Worm (Caenorhabditis elegans) whole organism, L2 larva: ENCODE measurements around the gene F46G11.2.

Experiments
- C34F6.9 ChIP-seq: fragments of 150-350 bp; optimal IDR thresholded peaks from 2 replicates; lab custom pipeline; 2014; ENCODE audit warnings: missing biosample characterization, missing genetic modification characterization
- F13H6.1 ChIP-seq: sonication (generic microtip); optimal IDR thresholded peaks from 2 replicates; lab custom pipeline; 2016; ENCODE audit warnings: missing genetic modification characterization, missing compliant biosample characterization
- ZK546.5 ChIP-seq: sonication (generic microtip); optimal IDR thresholded peaks from 2 replicates; lab custom pipeline; 2017; ENCODE audit warnings: missing biosample characterization, missing genetic modification characterization
- alr-1 ChIP-seq: fragments of 150-350 bp; optimal IDR thresholded peaks from 2 replicates; lab custom pipeline; 2014; ENCODE audit warnings: missing biosample characterization, missing genetic modification characterization
- aly-2 ChIP-seq: fragments of 150-350 bp; optimal IDR thresholded peaks from 2 replicates; lab custom pipeline; 2014; ENCODE audit warnings: missing biosample characterization, missing genetic modification characterization
- blmp-1 ChIP-seq: sonication (generic microtip); optimal IDR thresholded peaks from 2 replicates; lab custom pipeline; 2017; ENCODE audit warnings: missing genetic modification characterization, mild to moderate bottlenecking, missing compliant biosample characterization, antibody characterized with exemption, moderate library complexity; ENCODE audit not compliant: insufficient read depth
- ceh-16 ChIP-seq: fragments of 150-350 bp; optimal IDR thresholded peaks from 2 replicates; lab custom pipeline; 2014; ENCODE audit warnings: missing biosample characterization, missing genetic modification characterization
- ceh-82 ChIP-seq: fragments of 150-350 bp; optimal IDR thresholded peaks from 2 replicates; lab custom pipeline; 2014; ENCODE audit warnings: missing biosample characterization, missing genetic modification characterization
- crh-2 ChIP-seq: sonication (generic microtip); optimal IDR thresholded peaks from 2 replicates; lab custom pipeline; 2017; ENCODE audit warnings: missing biosample characterization, missing genetic modification characterization
- dmd-4 ChIP-seq: sonication (generic microtip); optimal IDR thresholded peaks from 2 replicates; lab custom pipeline; 2017; ENCODE audit warnings: missing biosample characterization, missing genetic modification characterization
- egl-27 ChIP-seq: sonication (generic microtip); optimal IDR thresholded peaks from 3 replicates; lab custom pipeline; 2017; ENCODE audit warnings: missing biosample characterization, missing genetic modification reagents, missing genetic modification characterization
- elt-3 ChIP-seq: sonication (generic microtip); optimal IDR thresholded peaks from 2 replicates; lab custom pipeline; 2017; ENCODE audit warnings: missing biosample characterization, missing genetic modification characterization
- fos-1 ChIP-seq: fragments of 150-350 bp; optimal IDR thresholded peaks from 2 replicates; lab custom pipeline; 2014; ENCODE audit warnings: missing biosample characterization, missing genetic modification characterization
- lin-11 ChIP-seq: fragments of 150-350 bp; sonication (generic microtip); optimal IDR thresholded peaks from 2 replicates; lab custom pipeline; 2014; ENCODE audit warnings: missing biosample characterization, missing genetic modification characterization, inconsistent platforms, mixed read lengths
- lin-13 ChIP-seq: fragments of 150-350 bp; optimal IDR thresholded peaks from 2 replicates; lab custom pipeline; 2014; ENCODE audit warnings: missing biosample characterization, missing genetic modification reagents, missing genetic modification characterization
- lin-39 ChIP-seq: fragments of 150-350 bp; optimal IDR thresholded peaks from 2 replicates; lab custom pipeline; 2014; ENCODE audit warnings: missing biosample characterization, missing genetic modification reagents, missing genetic modification characterization
- lsy-2 ChIP-seq, 2 experiments: fragments of 150-350 bp in 1 of 2; sonication (generic microtip) in 1 of 2; optimal IDR thresholded peaks; 2 replicates each; lab custom pipeline; 2014 to 2017; ENCODE audit warnings: missing biosample characterization in 2 of 2, missing genetic modification characterization in 2 of 2
- mab-5 ChIP-seq: fragments of 150-350 bp; optimal IDR thresholded peaks from 2 replicates; lab custom pipeline; 2014; ENCODE audit warnings: missing biosample characterization, missing genetic modification characterization
- mbf-1 ChIP-seq: sonication (generic microtip); optimal IDR thresholded peaks from 2 replicates; lab custom pipeline; 2017; ENCODE audit warnings: missing biosample characterization, missing genetic modification characterization
- mdl-1 ChIP-seq, 2 experiments: fragments of 150-350 bp in 1 of 2; sonication (generic microtip) in 1 of 2; optimal IDR thresholded peaks; 2 replicates each; lab custom pipeline; 2017; ENCODE audit warnings: missing biosample characterization in 2 of 2, missing genetic modification characterization in 2 of 2
- nhr-10 ChIP-seq: sonication (generic microtip); optimal IDR thresholded peaks from 2 replicates; lab custom pipeline; 2017; ENCODE audit warnings: missing biosample characterization, missing genetic modification characterization
- nhr-11 ChIP-seq: fragments of 150-350 bp; optimal IDR thresholded peaks from 2 replicates; lab custom pipeline; 2014; ENCODE audit warnings: missing biosample characterization, missing genetic modification characterization
- nhr-12 ChIP-seq: fragments of 150-350 bp; optimal IDR thresholded peaks from 2 replicates; lab custom pipeline; 2014; ENCODE audit warnings: missing biosample characterization, missing genetic modification characterization
- nhr-129 ChIP-seq: fragments of 150-350 bp; optimal IDR thresholded peaks from 2 replicates; lab custom pipeline; 2014; ENCODE audit warnings: missing biosample characterization, missing genetic modification characterization
- nhr-21 ChIP-seq: fragments of 150-350 bp; optimal IDR thresholded peaks from 2 replicates; lab custom pipeline; 2014; ENCODE audit warnings: missing biosample characterization, missing genetic modification characterization
- nhr-23 ChIP-seq: fragments of 150-350 bp; optimal IDR thresholded peaks from 2 replicates; lab custom pipeline; 2014; ENCODE audit warnings: missing biosample characterization, missing genetic modification reagents, missing genetic modification characterization
- nhr-237 ChIP-seq: fragments of 150-350 bp; optimal IDR thresholded peaks from 2 replicates; lab custom pipeline; 2014; ENCODE audit warnings: missing biosample characterization, missing genetic modification characterization
- nhr-25 ChIP-seq: fragments of 150-350 bp; sonication (generic microtip); optimal IDR thresholded peaks from 3 replicates; lab custom pipeline; 2014; ENCODE audit warnings: missing biosample characterization, missing genetic modification characterization
- nhr-6 ChIP-seq: fragments of 150-350 bp; optimal IDR thresholded peaks from 2 replicates; lab custom pipeline; 2014; ENCODE audit warnings: missing biosample characterization, missing genetic modification characterization
- nhr-77 ChIP-seq: fragments of 150-350 bp; optimal IDR thresholded peaks from 2 replicates; lab custom pipeline; 2014; ENCODE audit warnings: missing biosample characterization, missing genetic modification characterization
- peb-1 ChIP-seq: fragments of 150-350 bp; optimal IDR thresholded peaks from 2 replicates; lab custom pipeline; 2014; ENCODE audit warnings: missing biosample characterization, missing genetic modification characterization
- sem-4 ChIP-seq: fragments of 150-350 bp; optimal IDR thresholded peaks from 2 replicates; lab custom pipeline; 2014; ENCODE audit warnings: missing biosample characterization, missing genetic modification reagents, missing genetic modification characterization
- skn-1 ChIP-seq: sonication (generic microtip); optimal IDR thresholded peaks from 2 replicates; lab custom pipeline; 2017; ENCODE audit warnings: missing biosample characterization, missing genetic modification characterization
- sma-3 ChIP-seq: sonication (generic microtip); optimal IDR thresholded peaks from 2 replicates; lab custom pipeline; 2016; ENCODE audit warnings: missing genetic modification reagents, missing genetic modification characterization, missing compliant biosample characterization
- sma-9 ChIP-seq, 2 experiments: fragments of 150-350 bp in 1 of 2; sonication (generic microtip) in 1 of 2; optimal IDR thresholded peaks; 2 replicates each; lab custom pipeline; 2014 to 2016; ENCODE audit warnings: missing genetic modification characterization in 2 of 2, mild to moderate bottlenecking in 1 of 2, missing biosample characterization in 1 of 2, missing compliant biosample characterization in 1 of 2, missing genetic modification reagents in 1 of 2, moderate library complexity in 1 of 2
- snpc-4 ChIP-seq: fragments of 150-350 bp; optimal IDR thresholded peaks from 2 replicates; lab custom pipeline; 2014; ENCODE audit warnings: missing biosample characterization, missing genetic modification characterization
- unc-39 ChIP-seq: fragments of 150-350 bp; optimal IDR thresholded peaks from 2 replicates; lab custom pipeline; 2014; ENCODE audit warnings: missing biosample characterization, missing genetic modification characterization
- unc-55 ChIP-seq: fragments of 150-350 bp; sonication (generic microtip); optimal IDR thresholded peaks from 3 replicates; lab custom pipeline; 2014; ENCODE audit warnings: missing biosample characterization, missing genetic modification reagents, missing genetic modification characterization
- ztf-1 ChIP-seq: fragments of 200-800 bp; sonication (Bioruptor generic); conservative IDR thresholded peaks from 2 replicates; pipeline ENCODE4 v1.3.6; 2022; ENCODE audit warnings: missing genetic modification characterization, missing compliant biosample characterization
- ztf-11 ChIP-seq: sonication (generic microtip); optimal IDR thresholded peaks from 2 replicates; lab custom pipeline; 2017; ENCODE audit warnings: missing biosample characterization, missing genetic modification characterization

The F46G11.2 gene

DNA sequence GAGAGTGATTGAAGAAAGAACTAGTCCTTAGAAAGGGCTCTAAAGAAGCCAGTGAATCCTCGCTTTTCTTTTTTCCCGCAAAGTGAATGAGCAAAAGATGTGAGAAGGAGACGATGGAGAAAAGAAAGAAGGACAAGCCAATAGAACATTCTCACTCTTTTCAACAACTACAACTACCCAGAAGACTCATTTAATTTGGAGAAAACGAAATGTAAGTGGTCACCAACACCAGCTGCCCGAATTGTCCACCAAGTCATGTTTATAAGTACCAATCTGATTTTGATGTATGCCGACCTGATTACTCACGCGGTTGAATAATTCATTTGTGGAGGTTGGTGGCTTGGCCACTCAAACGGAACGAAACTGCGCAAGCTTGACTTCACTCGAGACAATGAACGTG, 14.6 kb downstream of the F46G11.2 start:
- TF ChIP-seq sma-3 (no peak), mdl-1 (tag; optimal IDR thresholded peaks at IDR 0.05; lab: Kevin White, UChicago) (no peak), ceh-82 (tag; lab: Kevin White, UChicago) (no peak), egl-27 (no peak), lin-13 (GFP tag; lab: Kevin White, UChicago) (no peak), nhr-12 (tag; lab: Kevin White, UChicago) (no peak), fos-1 (tag; lab: Kevin White, UChicago) (no peak), aly-2 (tag; lab: Kevin White, UChicago) (no peak), mab-5 (tag; lab: Kevin White, UChicago) (no peak), nhr-21 (tag; lab: Kevin White, UChicago) (no peak), nhr-10 (tag; lab: Kevin White, UChicago) (no peak), unc-39 (no peak), crh-2 (tag; lab: Kevin White, UChicago) (no peak), ztf-11 (no peak), C34F6.9 (tag; lab: Kevin White, UChicago) (no peak)

DNA sequence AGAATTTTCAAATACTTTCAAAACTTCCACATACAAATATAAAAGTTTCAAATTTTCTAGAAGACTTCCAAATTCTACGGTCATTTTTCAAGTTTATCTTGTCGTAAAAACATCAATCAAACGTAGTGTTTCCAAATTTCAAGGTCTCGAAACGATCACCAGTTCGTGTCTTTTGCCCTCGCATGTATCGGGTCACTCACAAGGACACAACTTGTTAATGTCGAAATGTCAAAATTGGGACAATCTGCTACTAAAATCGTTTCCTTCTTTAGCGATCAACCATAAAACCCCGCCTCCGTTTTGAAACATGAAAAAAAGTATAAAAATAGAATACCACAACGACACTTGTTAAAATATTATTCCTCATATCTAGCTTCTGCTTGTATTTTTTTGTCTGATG, 15.5 kb downstream of the F46G11.2 start:
- TF ChIP-seq nhr-6 (tag; lab: Kevin White, UChicago) (peak; percentile 25), ZK546.5 (no peak), nhr-129 (tag; lab: Kevin White, UChicago) (no peak), egl-27 (no peak), skn-1 (tag; lab: Kevin White, UChicago) (no peak), nhr-237 (no peak), alr-1 (no peak), ztf-11 (no peak), C34F6.9 (tag; lab: Kevin White, UChicago) (peak; percentile 11), ceh-16 (tag; lab: Kevin White, UChicago) (peak; percentile 32), sem-4 (tag; lab: Kevin White, UChicago) (peak; percentile 5), lin-13 (GFP tag; lab: Kevin White, UChicago) (no peak), nhr-25 (tag; lab: Kevin White, UChicago) (peak; percentile 90), lsy-2 (tag; optimal IDR thresholded peaks at IDR 0.05; lab: Kevin White, UChicago) (no peak), elt-3 (no peak), dmd-4 (tag; lab: Kevin White, UChicago) (no peak), nhr-10 (tag; lab: Kevin White, UChicago) (no peak), F13H6.1 (tag; lab: Kevin White, UChicago) (peak; percentile 19)

DNA sequence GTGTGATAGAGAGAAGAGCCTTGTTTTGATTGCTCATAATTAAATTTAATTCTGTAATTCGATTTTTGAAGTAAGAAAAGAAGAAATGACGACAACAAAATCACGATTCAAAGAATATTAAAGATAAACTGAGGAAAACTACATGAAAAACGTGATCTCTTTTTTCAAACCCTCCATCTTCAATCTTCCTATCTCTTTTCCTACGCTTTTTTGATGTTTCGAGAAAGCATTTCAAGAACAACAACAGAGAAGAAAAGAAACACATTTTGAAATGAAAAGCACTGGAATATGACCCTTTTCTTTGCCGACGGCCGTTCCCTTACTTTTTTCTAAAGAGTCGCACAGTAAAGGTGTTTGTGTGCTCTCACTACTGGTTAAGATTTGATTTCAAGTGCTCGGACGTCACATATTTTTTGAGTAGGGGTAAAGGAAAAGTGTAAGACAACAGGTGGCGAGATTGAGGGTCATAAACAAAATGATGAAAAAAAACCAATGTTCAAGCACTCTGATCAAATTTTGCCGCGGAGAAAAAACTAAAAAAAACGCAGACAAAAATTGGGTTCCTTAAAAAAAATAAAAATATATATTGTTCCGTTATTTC, 18.0 kb downstream of the F46G11.2 start, which contains the start of gene F13D11.3:
Gene F13D11.3, minus strand, starts transcription at position 51 of the 601 bp plus-strand sequence.
- TF ChIP-seq sma-3 (no peak), dmd-4 (tag; lab: Kevin White, UChicago) (no peak), skn-1 (tag; lab: Kevin White, UChicago) (no peak), nhr-21 (tag; lab: Kevin White, UChicago) (no peak), ztf-1 (GFP tag; lab: Robert Waterston, UW) (no peak), ceh-82 (tag; lab: Kevin White, UChicago) (no peak), nhr-129 (tag; lab: Kevin White, UChicago) (no peak), ZK546.5 (no peak), mab-5 (tag; lab: Kevin White, UChicago) (peak; percentile 4), unc-55 (GFP tag; lab: Kevin White, UChicago) (no peak), sma-9 (GFP tag; optimal IDR thresholded peaks at IDR 0.05; lab: Kevin White, UChicago) (no peak), sma-9 (tag; optimal IDR thresholded peaks at IDR 0.05; lab: Kevin White, UChicago) (no peak), C34F6.9 (tag; lab: Kevin White, UChicago) (no peak), fos-1 (tag; lab: Kevin White, UChicago) (no peak), F13H6.1 (tag; lab: Kevin White, UChicago) (peak; percentile 52), mbf-1 (tag; lab: Kevin White, UChicago) (no peak), unc-39 (no peak)

- TF ChIP-seq fos-1 (tag; lab: Kevin White, UChicago) (peak; percentile 29), peb-1 (tag; lab: Kevin White, UChicago) (no peak), nhr-129 (tag; lab: Kevin White, UChicago) (no peak), skn-1 (tag; lab: Kevin White, UChicago) (no peak), nhr-21 (tag; lab: Kevin White, UChicago) (peak; percentile 8), lin-39 (tag; lab: Kevin White, UChicago) (no peak), nhr-11 (tag; lab: Kevin White, UChicago) (no peak), lin-13 (GFP tag; lab: Kevin White, UChicago) (peak; percentile 6), mbf-1 (tag; lab: Kevin White, UChicago) (no peak), snpc-4 (tag; lab: Kevin White, UChicago) (no peak), nhr-10 (tag; lab: Kevin White, UChicago) (no peak), ZK546.5 (no peak), nhr-6 (tag; lab: Kevin White, UChicago) (no peak), C34F6.9 (tag; lab: Kevin White, UChicago) (no peak), crh-2 (tag; lab: Kevin White, UChicago) (peak; percentile 38), ceh-82 (tag; lab: Kevin White, UChicago) (no peak), F13H6.1 (tag; lab: Kevin White, UChicago) (no peak), alr-1 (no peak), nhr-77 (tag; lab: Kevin White, UChicago) (no peak), sma-3 (peak; percentile 44), nhr-12 (tag; lab: Kevin White, UChicago) (no peak), mdl-1 (tag; optimal IDR thresholded peaks at IDR 0.05; lab: Kevin White, UChicago) (no peak), nhr-23 (tag; lab: Kevin White, UChicago) (no peak), egl-27 (peak; percentile 46), unc-55 (GFP tag; lab: Kevin White, UChicago) (no peak), lin-11 (no peak), nhr-25 (tag; lab: Kevin White, UChicago) (peak; percentile 86), sma-9 (GFP tag; optimal IDR thresholded peaks at IDR 0.05; lab: Kevin White, UChicago) (peak; percentile 44), sma-9 (tag; optimal IDR thresholded peaks at IDR 0.05; lab: Kevin White, UChicago) (no peak), aly-2 (tag; lab: Kevin White, UChicago) (no peak), ceh-16 (tag; lab: Kevin White, UChicago) (peak; percentile 48), ztf-11 (no peak), blmp-1 (peak; percentile 54)
Observed at ce11 chrX:5810677-5811076, 22.7 kb downstream of the F46G11.2 start.
